Worm (Caenorhabditis elegans) whole organism, early embryonic: Measurements from ENCODE around the gene Y4C6A.3.

Experiments used
- B0310.2 ChIP-seq: sonication (generic microtip); optimal IDR thresholded peaks from 2 replicates; lab custom pipeline; 2016; ENCODE audit warnings: mild to moderate bottlenecking, missing genetic modification characterization, missing compliant biosample characterization
- F13C5.2 ChIP-seq: sonication (generic microtip); optimal IDR thresholded peaks from 2 replicates; lab custom pipeline; 2017; ENCODE audit warnings: mild to moderate bottlenecking, missing genetic modification characterization, inconsistent platforms, missing compliant biosample characterization
- aly-1 ChIP-seq: sonication (generic microtip); optimal IDR thresholded peaks from 2 replicates; lab custom pipeline; 2016; ENCODE audit warnings: missing genetic modification characterization, missing compliant biosample characterization
- ama-1 ChIP-seq: fragments of 150-350 bp; optimal IDR thresholded peaks from 2 replicates; lab custom pipeline; 2014
- ceh-13 ChIP-seq: fragments of 200-800 bp; sonication (Bioruptor generic); optimal IDR thresholded peaks from 2 replicates; lab custom pipeline; 2018; ENCODE audit warnings: mild to moderate bottlenecking, missing genetic modification characterization, missing compliant biosample characterization
- ceh-36 ChIP-seq: sonication (generic microtip); optimal IDR thresholded peaks from 2 replicates; lab custom pipeline; 2016; ENCODE audit warnings: missing genetic modification characterization, inconsistent platforms, missing compliant biosample characterization
- ets-7 ChIP-seq: sonication (generic microtip); optimal IDR thresholded peaks from 2 replicates; lab custom pipeline; 2016; ENCODE audit warnings: missing genotype, missing genetic modification characterization, missing compliant biosample characterization
- flt-1 ChIP-seq: fragments of 200-800 bp; sonication (Bioruptor generic); IDR thresholded peaks from 2 replicates; pipeline ENCODE4 v1.3.6; 2022; ENCODE audit warnings: missing genetic modification characterization, missing compliant biosample characterization
- hmbx-1 ChIP-seq: sonication (generic microtip); optimal IDR thresholded peaks from 2 replicates; lab custom pipeline; 2016; ENCODE audit warnings: mild to moderate bottlenecking, missing genetic modification characterization, missing compliant biosample characterization
- hmg-4 ChIP-seq: fragments of 200-800 bp; sonication (Bioruptor generic); optimal IDR thresholded peaks from 2 replicates; lab custom pipeline; 2018; ENCODE audit warnings: mild to moderate bottlenecking, missing genetic modification characterization, missing compliant biosample characterization
- hnd-1 ChIP-seq: sonication (generic microtip); optimal IDR thresholded peaks from 2 replicates; lab custom pipeline; 2016; ENCODE audit warnings: missing genetic modification characterization, missing compliant biosample characterization
- pes-1 ChIP-seq: fragments of 200-800 bp; sonication (Bioruptor generic); IDR thresholded peaks from 2 replicates; pipeline ENCODE4 v1.3.6; 2022; ENCODE audit warnings: missing genetic modification reagents, missing genetic modification characterization, missing compliant biosample characterization
- scrt-1 ChIP-seq: fragments of 200-800 bp; sonication (Bioruptor generic); IDR thresholded peaks from 2 replicates; pipeline ENCODE4 v1.3.6; 2022; ENCODE audit warnings: missing genetic modification characterization, missing compliant biosample characterization
- sea-1 ChIP-seq: fragments of 200-800 bp; sonication (Bioruptor generic); conservative IDR thresholded peaks from 2 replicates; pipeline ENCODE4 v1.3.6; 2022; ENCODE audit warnings: missing genetic modification characterization, missing compliant biosample characterization
- tbx-11 ChIP-seq: fragments of 200-800 bp; sonication (Bioruptor generic); IDR thresholded peaks from 2 replicates; pipeline ENCODE4 v1.3.6; 2022; ENCODE audit warnings: missing genetic modification characterization, missing compliant biosample characterization
- tbx-37 ChIP-seq: fragments of 200-800 bp; sonication (Bioruptor generic); conservative IDR thresholded peaks from 2 replicates; pipeline ENCODE4 v1.3.6; 2022; ENCODE audit warnings: missing genetic modification reagents, missing genetic modification characterization, missing compliant biosample characterization
- tra-4 ChIP-seq: sonication (generic microtip); optimal IDR thresholded peaks from 2 replicates; lab custom pipeline; 2017; ENCODE audit warnings: missing genetic modification characterization, missing compliant biosample characterization

Y4C6A.3 gene

ce11 chrIV:5452667-5453066 lies 3.2 kb downstream of the Y4C6A.3 start, which contains the start of gene Y4C6A.4:
TSS of gene Y4C6A.4 (plus strand) at chrIV:5452967.
- TF ChIP-seq tra-4 (no peak), B0310.2 (no peak), sea-1 (no peak), hnd-1 (tag; lab: Kevin White, UChicago) (no peak), tbx-37 (GFP tag; lab: Robert Waterston, UW) (no peak), hmbx-1 (tag; lab: Kevin White, UChicago) (no peak), scrt-1 (GFP tag; lab: Robert Waterston, UW) (no peak), tbx-11 (GFP tag; lab: Robert Waterston, UW) (no peak), aly-1 (no peak), ama-1 (lab: Kevin White, UChicago) (no peak), ets-7 (tag; lab: Kevin White, UChicago) (no peak)

DNA sequence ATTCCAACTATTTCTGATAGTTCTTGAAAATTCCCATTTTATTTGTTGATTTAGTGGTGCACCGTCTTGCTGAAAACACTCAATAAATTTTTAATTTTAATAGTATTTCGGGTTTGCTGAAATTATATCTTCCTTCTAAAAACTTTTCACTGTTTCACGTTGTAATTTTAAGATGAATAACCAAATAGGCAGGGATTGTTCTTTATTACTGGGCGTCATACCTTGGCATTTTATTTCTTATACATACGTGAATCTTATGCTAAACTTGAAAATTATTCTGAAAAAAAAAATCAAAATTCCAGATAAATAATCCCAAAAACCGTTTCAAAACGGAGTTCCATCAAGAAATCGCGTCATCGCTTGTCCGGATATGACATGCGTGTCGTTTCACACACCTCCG lies 17.2 kb downstream of the Y4C6A.3 start, which contains the start of gene mgl-3:
Gene mgl-3 (plus strand): TSS at position 301 of the 400 bp plus-strand sequence.
- TF ChIP-seq ceh-36 (tag; lab: Kevin White, UChicago), result no peak
- no peak for TF ChIP-seq B0310.2
- no peak for TF ChIP-seq flt-1 (GFP tag; lab: Robert Waterston, UW)
- no peak for TF ChIP-seq sea-1
- no peak for TF ChIP-seq tbx-37 (GFP tag; lab: Robert Waterston, UW)
- TF ChIP-seq ets-7 (tag; lab: Kevin White, UChicago), result no peak
- no peak for TF ChIP-seq tra-4
- no peak for TF ChIP-seq pes-1 (GFP tag; lab: Robert Waterston, UW)
- TF ChIP-seq tbx-11 (GFP tag; lab: Robert Waterston, UW), result no peak
- no peak for TF ChIP-seq scrt-1 (GFP tag; lab: Robert Waterston, UW)
- no peak for TF ChIP-seq ceh-13 (GFP tag; lab: Kevin White, UChicago)
- TF ChIP-seq hmbx-1 (tag; lab: Kevin White, UChicago), result no peak
- no peak for TF ChIP-seq hmg-4 (GFP tag; lab: Kevin White, UChicago)

ce11 chrIV:5419122-5419521 lies 36.8 kb downstream of the Y4C6A.3 start, which contains the start of gene ehn-3:
TSS of gene ehn-3 (minus strand) at chrIV:5419222.
- TF ChIP-seq tra-4, result no peak
- TF ChIP-seq pes-1 (GFP tag; lab: Robert Waterston, UW), result no peak
- TF ChIP-seq tbx-37 (GFP tag; lab: Robert Waterston, UW), result no peak
- no peak for TF ChIP-seq ama-1 (lab: Kevin White, UChicago)
- TF ChIP-seq ceh-36 (tag; lab: Kevin White, UChicago), result no peak
- TF ChIP-seq ceh-13 (GFP tag; lab: Kevin White, UChicago), result no peak
- no peak for TF ChIP-seq aly-1
- TF ChIP-seq hmbx-1 (tag; lab: Kevin White, UChicago), result no peak
- TF ChIP-seq hnd-1 (tag; lab: Kevin White, UChicago), result no peak
- TF ChIP-seq B0310.2, result no peak
- no peak for TF ChIP-seq hmg-4 (GFP tag; lab: Kevin White, UChicago)
- no peak for TF ChIP-seq flt-1 (GFP tag; lab: Robert Waterston, UW)
- no peak for TF ChIP-seq sea-1
- no peak for TF ChIP-seq tbx-11 (GFP tag; lab: Robert Waterston, UW)
- TF ChIP-seq scrt-1 (GFP tag; lab: Robert Waterston, UW), result no peak
- no peak for TF ChIP-seq F13C5.2 (tag; lab: Kevin White, UChicago)
- TF ChIP-seq ets-7 (tag; lab: Kevin White, UChicago), result no peak

DNA sequence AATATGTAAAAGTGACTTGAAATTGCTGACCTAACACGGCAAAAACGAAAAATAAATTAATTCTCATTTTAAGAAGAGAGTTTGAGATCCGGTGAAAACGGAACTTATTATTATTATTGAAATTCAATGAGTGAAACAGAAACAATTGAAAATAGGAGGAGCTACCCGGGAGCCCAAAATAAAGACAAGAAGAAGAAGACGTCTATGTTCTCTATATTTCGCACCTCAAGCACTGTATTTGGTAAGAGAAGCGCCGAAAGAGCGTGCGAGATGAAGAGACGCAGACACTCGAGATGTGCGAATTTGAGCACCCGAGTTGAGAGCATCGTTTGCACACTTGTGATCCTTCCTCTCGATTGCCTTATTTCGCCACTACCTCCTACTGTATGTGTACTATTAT lies 40.2 kb downstream of the Y4C6A.3 start, which contains the start of gene spp-7:
Gene spp-7 (minus strand): TSS at position 101 of the 400 bp plus-strand sequence.
- TF ChIP-seq scrt-1 (GFP tag; lab: Robert Waterston, UW) (no peak), pes-1 (GFP tag; lab: Robert Waterston, UW) (no peak), sea-1 (no peak), F13C5.2 (tag; lab: Kevin White, UChicago) (no peak), hnd-1 (tag; lab: Kevin White, UChicago) (no peak), ama-1 (lab: Kevin White, UChicago) (no peak), ets-7 (tag; lab: Kevin White, UChicago) (no peak), aly-1 (no peak), flt-1 (GFP tag; lab: Robert Waterston, UW) (no peak), ceh-36 (tag; lab: Kevin White, UChicago) (no peak)

ce11 chrIV:5411641-5412337 lies 44.1 kb downstream of the Y4C6A.3 start, which contains the start of gene ZK616.8:
TSS of gene ZK616.8 (minus strand) at chrIV:5412193.
- no peak for TF ChIP-seq F13C5.2 (tag; lab: Kevin White, UChicago)

DNA sequence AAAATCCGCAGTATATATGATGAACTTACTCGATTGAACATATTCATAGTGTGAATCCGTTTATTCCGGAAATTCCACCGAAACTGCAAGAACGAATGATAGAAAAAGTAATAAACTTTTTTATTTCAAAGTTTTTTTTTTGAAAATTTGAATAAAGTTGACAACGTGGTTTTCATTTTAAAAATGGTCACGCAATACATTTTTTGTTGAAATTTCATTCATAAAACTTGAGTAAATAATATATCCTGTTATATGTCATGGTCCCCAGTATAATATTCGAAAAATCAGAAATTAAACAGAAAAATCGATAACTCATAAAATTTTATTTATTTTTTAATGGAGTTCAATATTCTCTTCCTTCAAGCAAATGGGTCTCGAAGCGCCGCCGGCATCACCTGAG lies 44.8 kb downstream of the Y4C6A.3 start, which contains the start of gene ZK616.65:
Gene ZK616.65 (minus strand): TSS at position 101 of the 400 bp plus-strand sequence.
- TF ChIP-seq tbx-11 (GFP tag; lab: Robert Waterston, UW) (no peak), tra-4 (no peak), ceh-13 (GFP tag; lab: Kevin White, UChicago) (no peak), ama-1 (lab: Kevin White, UChicago) (no peak), ets-7 (tag; lab: Kevin White, UChicago) (no peak), flt-1 (GFP tag; lab: Robert Waterston, UW) (no peak), hnd-1 (tag; lab: Kevin White, UChicago) (no peak), tbx-37 (GFP tag; lab: Robert Waterston, UW) (no peak), hmbx-1 (tag; lab: Kevin White, UChicago) (no peak), ceh-36 (tag; lab: Kevin White, UChicago) (no peak), F13C5.2 (tag; lab: Kevin White, UChicago) (no peak), B0310.2 (no peak), aly-1 (no peak), sea-1 (no peak), hmg-4 (GFP tag; lab: Kevin White, UChicago) (no peak)

DNA sequence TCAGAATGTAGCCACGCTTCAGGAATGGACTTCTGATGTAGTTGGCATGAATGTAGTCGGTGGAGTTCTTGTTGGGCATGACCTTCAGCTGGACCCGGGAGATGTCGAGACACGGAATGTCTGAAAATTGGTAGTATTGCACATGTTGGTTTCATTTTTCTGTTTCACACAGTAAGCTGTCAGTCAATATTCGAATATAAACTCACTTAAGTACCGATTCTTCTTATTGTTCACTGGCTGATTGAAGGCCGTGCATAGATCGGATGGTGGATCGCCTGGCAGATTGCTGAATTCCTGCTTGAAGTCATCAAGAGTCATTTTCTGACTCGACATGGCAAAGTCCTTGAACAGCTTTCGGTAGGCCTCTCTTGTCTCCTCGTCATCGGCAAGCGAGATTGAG lies 46.8 kb downstream of the Y4C6A.3 start:
- no peak for TF ChIP-seq ceh-13 (GFP tag; lab: Kevin White, UChicago)
- TF ChIP-seq hmg-4 (GFP tag; lab: Kevin White, UChicago), result no peak
- TF ChIP-seq hmbx-1 (tag; lab: Kevin White, UChicago), result no peak
- no peak for TF ChIP-seq tbx-37 (GFP tag; lab: Robert Waterston, UW)
- no peak for TF ChIP-seq ceh-36 (tag; lab: Kevin White, UChicago)
- TF ChIP-seq flt-1 (GFP tag; lab: Robert Waterston, UW), result no peak
- no peak for TF ChIP-seq tra-4
- no peak for TF ChIP-seq B0310.2
- TF ChIP-seq scrt-1 (GFP tag; lab: Robert Waterston, UW), result no peak
- no peak for TF ChIP-seq ama-1 (lab: Kevin White, UChicago)
- TF ChIP-seq ets-7 (tag; lab: Kevin White, UChicago), result no peak
- TF ChIP-seq sea-1, result no peak
- TF ChIP-seq hnd-1 (tag; lab: Kevin White, UChicago), result no peak
